Worm (Caenorhabditis elegans) whole organism, midembryonic: ENCODE results near the gene ZK643.5.

Experiments used
- flt-1 ChIP-seq: fragments of 200-800 bp; sonication (Bioruptor generic); IDR thresholded peaks from 2 replicates; pipeline ENCODE4 v1.3.6; 2022; ENCODE audit warnings: missing genetic modification characterization, missing compliant biosample characterization
- med-1 ChIP-seq: sonication (generic microtip); optimal IDR thresholded peaks from 2 replicates; lab custom pipeline; 2017; ENCODE audit warnings: missing genetic modification characterization, mild to moderate bottlenecking, missing compliant biosample characterization, antibody characterized with exemption, missing genetic modification reagents; ENCODE audit not compliant: insufficient read depth
- ref-1 ChIP-seq: fragments of 200-800 bp; sonication (Bioruptor generic); conservative IDR thresholded peaks from 2 replicates; pipeline ENCODE4 v1.3.6; 2022; ENCODE audit warnings: missing genetic modification reagents, missing genetic modification characterization, missing compliant biosample characterization

DNA sequence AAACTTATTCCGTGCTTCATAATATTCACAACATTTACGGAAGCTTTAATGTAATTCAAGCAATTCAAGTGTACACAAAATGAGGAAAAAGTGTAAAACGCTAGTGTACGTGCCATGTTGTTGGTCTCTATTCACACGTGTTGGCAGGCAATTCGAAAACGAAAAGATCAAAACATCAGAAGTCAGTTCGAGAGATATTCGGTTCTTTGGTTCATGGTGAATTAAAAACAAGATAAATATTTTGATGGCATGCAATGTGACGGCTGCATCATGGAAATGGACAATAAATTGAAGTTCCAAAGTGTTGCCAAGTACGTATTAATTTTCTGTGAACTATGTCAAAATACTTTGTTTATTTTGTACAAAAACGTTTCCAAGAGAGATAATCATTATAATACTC lies 33.9 kb downstream of the ZK643.5 start:
- no peak for TF ChIP-seq flt-1 (GFP tag; lab: Robert Waterston, UW)
- no peak for TF ChIP-seq ref-1 (GFP tag; lab: Robert Waterston, UW)
- TF ChIP-seq med-1, result no peak
